Worm (Caenorhabditis elegans): ENCODE measurements around the gene swan-1.
A peak's percentile ranks its signal among the peaks of the same experiment; 100 is the strongest.

swan-1 gene

DNA sequence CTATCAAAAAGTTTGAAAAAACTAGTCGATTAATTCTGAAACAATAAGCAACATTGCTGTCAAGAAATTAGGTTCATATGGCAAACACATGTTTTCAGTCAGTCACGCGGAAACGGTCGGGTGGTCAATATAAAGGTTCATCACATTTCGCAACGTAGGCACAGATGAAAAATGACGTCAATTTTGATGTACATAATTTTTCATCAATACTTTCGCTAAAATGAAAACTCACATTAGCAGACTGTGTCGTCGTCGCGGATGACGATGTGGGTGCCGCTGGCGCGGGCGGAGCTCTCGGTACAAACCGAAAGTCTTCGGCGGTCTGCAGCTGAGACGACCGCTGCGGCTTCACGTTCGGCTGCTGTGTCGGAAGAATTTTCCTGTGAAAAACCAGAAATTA is 3.1 kb downstream of the swan-1 start, which contains the start of gene swan-2:
Gene swan-2 (minus strand): TSS at position 380 of the 400 bp plus-strand sequence.
- TF ChIP-seq nhr-71 (tag; optimal IDR thresholded peaks at IDR 0.05) (peak; percentile 10), nhr-20 (tag; optimal IDR thresholded peaks at IDR 0.05) (no peak), nhr-85 (tag) (peak; percentile 65), C04F5.9 (tag; optimal IDR thresholded peaks at IDR 0.05) (no peak), lin-35 (GFP tag; optimal IDR thresholded peaks at IDR 0.05) (peak in 1 of 2 experiments; percentile 70), efl-1 (optimal IDR thresholded peaks at IDR 0.05) (no peak), efl-1 (GFP tag; optimal IDR thresholded peaks at IDR 0.05 in 1 of 2) (peak in 1 of 2 experiments; percentile 88), snu-23 (GFP tag; optimal IDR thresholded peaks at IDR 0.05) (peak; percentile 3), mep-1 (tag; optimal IDR thresholded peaks at IDR 0.05) (no peak), fkh-4 (tag; optimal IDR thresholded peaks at IDR 0.05; ENCODE audit: borderline replicate concordance) (peak; percentile 5), ets-5 (GFP tag; IDR thresholded peaks at IDR 0.05) (no peak), fkh-10 (GFP tag; optimal IDR thresholded peaks at IDR 0.05) (no peak), ztf-4 (tag; optimal IDR thresholded peaks at IDR 0.05) (no peak), skn-1 (tag; optimal IDR thresholded peaks at IDR 0.05) (no peak), dsc-1 (tag; optimal IDR thresholded peaks at IDR 0.05) (peak; percentile 60), mef-2 (tag; optimal IDR thresholded peaks at IDR 0.05) (no peak)

DNA sequence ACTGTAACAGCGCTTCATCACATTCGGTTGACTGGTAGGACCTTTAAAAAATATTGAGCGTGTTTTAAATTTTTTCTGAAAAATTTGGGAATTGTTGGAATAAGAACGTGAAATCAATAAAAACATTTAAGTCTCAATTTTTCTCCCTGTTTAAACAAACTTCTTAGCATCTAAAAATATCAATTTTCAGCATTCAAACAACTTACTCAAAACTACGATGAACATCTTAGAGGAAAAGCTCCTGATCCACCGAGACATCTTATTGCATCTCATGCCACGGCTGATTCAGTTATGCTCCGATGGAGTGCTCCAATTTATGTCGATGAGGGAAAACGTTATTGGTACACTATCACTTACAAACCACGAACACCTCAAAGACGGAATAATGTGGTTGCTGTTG is 7.8 kb downstream of the swan-1 start:
- no peak for TF ChIP-seq nhr-237 (tag; optimal IDR thresholded peaks at IDR 0.05)
- TF ChIP-seq F16B12.6 (tag; optimal IDR thresholded peaks at IDR 0.05): no peak
- no peak for TF ChIP-seq dsc-1 (tag; optimal IDR thresholded peaks at IDR 0.05)
- no peak for TF ChIP-seq nhr-19 (GFP tag; conservative IDR thresholded peaks at IDR 0.05)
- TF ChIP-seq lin-14 (GFP tag; optimal IDR thresholded peaks at IDR 0.05): no peak
- TF ChIP-seq ztf-11 (tag; optimal IDR thresholded peaks at IDR 0.05): no peak

DNA sequence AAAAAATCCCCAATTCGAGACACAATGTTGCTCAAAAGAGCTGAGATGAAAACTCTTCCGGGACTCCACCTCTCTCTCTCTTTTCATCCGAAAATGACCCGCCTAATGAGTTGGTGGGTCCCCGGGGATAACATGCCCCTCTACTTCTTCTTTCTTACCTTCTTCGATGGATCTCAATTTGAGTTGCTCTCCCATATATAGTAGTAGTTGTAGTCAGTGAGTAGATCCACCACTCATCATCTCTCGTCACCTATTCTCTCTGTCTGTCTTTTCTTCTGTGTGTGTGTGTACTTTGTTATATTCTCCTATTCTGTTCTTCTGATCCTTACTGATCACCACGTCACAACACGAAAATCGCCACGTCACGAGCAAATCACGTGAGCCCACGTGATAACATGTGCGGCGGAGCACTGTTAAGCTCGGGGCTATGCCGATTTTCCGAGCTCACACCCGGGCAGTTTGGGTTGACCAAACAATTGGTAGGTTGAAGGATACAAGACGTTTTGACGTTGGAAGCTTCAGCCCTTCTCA is 10.7 kb downstream of the swan-1 start, which contains the start of gene twk-32:
Gene twk-32 (plus strand): TSS at position 396 of the 531 bp plus-strand sequence.
- peak; percentile 29; the same call in 1 of the 2 replicates for TF ChIP-seq nhr-19 (GFP tag; conservative IDR thresholded peaks at IDR 0.05)
- peak; percentile 13 for TF ChIP-seq lir-3 (tag; optimal IDR thresholded peaks at IDR 0.05; ENCODE audit: poor library complexity)
- TF ChIP-seq egl-13 (tag; optimal IDR thresholded peaks at IDR 0.05): no peak
- TF ChIP-seq ama-1 (optimal IDR thresholded peaks at IDR 0.05): no peak
- peak; percentile 23 for TF ChIP-seq nhr-71 (tag; optimal IDR thresholded peaks at IDR 0.05)
- TF ChIP-seq lin-14 (GFP tag; optimal IDR thresholded peaks at IDR 0.05): peak; percentile 17
- TF ChIP-seq pax-3 (tag; optimal IDR thresholded peaks at IDR 0.05): peak; percentile 48
- peak; percentile 25 for TF ChIP-seq nhr-20 (tag; optimal IDR thresholded peaks at IDR 0.05)
- peak; percentile 2 for TF ChIP-seq snu-23 (GFP tag; optimal IDR thresholded peaks at IDR 0.05)
- no peak for TF ChIP-seq Y116A8C.19 (tag; optimal IDR thresholded peaks at IDR 0.05; ENCODE audit: borderline replicate concordance)

DNA sequence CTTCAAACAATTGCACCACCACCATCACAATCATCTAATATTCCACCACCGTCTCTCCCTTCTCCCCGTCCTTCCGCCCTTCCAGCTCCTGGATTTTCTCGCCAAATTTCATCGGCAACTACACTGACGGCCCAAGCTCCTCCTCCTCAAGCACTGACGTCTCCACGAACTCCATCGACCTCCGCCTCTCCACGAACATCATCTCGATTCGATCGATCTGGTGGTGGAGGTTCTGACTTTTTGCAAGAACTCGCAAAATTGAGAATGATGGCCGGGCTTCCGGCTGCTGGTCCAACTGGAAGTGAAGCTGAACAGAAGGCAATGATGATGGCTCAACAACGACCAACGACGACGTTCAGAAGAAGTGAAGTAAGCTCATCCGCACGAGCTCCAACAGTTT is 13.0 kb downstream of the swan-1 start:
- no peak for TF ChIP-seq vab-15 (tag; optimal IDR thresholded peaks at IDR 0.05)
- TF ChIP-seq pqm-1 (tag; optimal IDR thresholded peaks at IDR 0.05): no peak
- no peak for TF ChIP-seq grh-1 (GFP tag; IDR thresholded peaks at IDR 0.05)
- TF ChIP-seq snu-23 (GFP tag; optimal IDR thresholded peaks at IDR 0.05): no peak
- no peak for TF ChIP-seq xbp-1 (tag; optimal IDR thresholded peaks at IDR 0.05)
- no peak for TF ChIP-seq nhr-237 (tag; optimal IDR thresholded peaks at IDR 0.05)

DNA sequence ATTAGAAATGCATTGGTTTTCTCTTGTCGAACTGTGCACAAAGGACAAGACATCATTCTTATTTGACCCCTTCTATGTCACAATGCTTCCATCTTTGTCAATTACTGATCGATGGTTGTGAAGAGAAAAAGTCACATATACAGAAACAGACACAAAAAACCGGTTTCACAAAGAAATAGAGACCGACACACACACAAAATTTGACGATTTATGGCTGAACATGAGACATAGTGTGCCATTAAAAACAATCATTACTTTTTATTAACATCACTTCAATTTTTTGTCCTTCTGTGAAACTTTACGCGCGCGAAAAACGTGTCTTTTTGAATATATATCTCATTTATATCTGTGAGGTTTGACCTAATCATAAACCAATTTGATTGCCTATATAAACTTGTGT is 16.5 kb downstream of the swan-1 start:
- TF ChIP-seq sptf-1 (tag; optimal IDR thresholded peaks at IDR 0.05): no peak
- peak in 2 of 6 experiments; percentile 54 to 67 for TF ChIP-seq elt-3 (tag; optimal IDR thresholded peaks at IDR 0.05)
- TF ChIP-seq snu-23 (GFP tag; optimal IDR thresholded peaks at IDR 0.05): peak; percentile 75
- TF ChIP-seq fkh-8 (tag; optimal IDR thresholded peaks at IDR 0.05): no peak
- no peak for TF ChIP-seq nhr-77 (tag; optimal IDR thresholded peaks at IDR 0.05)
- TF ChIP-seq nhr-85 (tag): peak; percentile 93
- TF ChIP-seq snpc-4 (tag; optimal IDR thresholded peaks at IDR 0.05): no peak
- peak in 1 of 2 experiments; percentile 58 for TF ChIP-seq lsy-2 (tag; optimal IDR thresholded peaks at IDR 0.05)
- TF ChIP-seq rnt-1 (tag; optimal IDR thresholded peaks at IDR 0.05): no peak
- peak; percentile 91 for TF ChIP-seq grh-1 (GFP tag; IDR thresholded peaks at IDR 0.05)
- TF ChIP-seq vab-15 (tag; optimal IDR thresholded peaks at IDR 0.05): peak; percentile 32
- TF ChIP-seq dpl-1 (GFP tag; optimal IDR thresholded peaks at IDR 0.05): peak in 2 of 3 experiments; percentile 30 to 42
- TF ChIP-seq ceh-90 (tag; optimal IDR thresholded peaks at IDR 0.05): no peak
- peak; percentile 20 for TF ChIP-seq tbx-2 (tag; optimal IDR thresholded peaks at IDR 0.05)
- TF ChIP-seq aha-1 (tag; optimal IDR thresholded peaks at IDR 0.05): no peak
- peak; percentile 41; the same call in 1 of the 2 replicates for TF ChIP-seq nhr-19 (GFP tag; conservative IDR thresholded peaks at IDR 0.05)
- no peak for TF ChIP-seq isw-1 (GFP tag; IDR thresholded peaks at IDR 0.05)
- TF ChIP-seq nhr-47 (tag; optimal IDR thresholded peaks at IDR 0.05): no peak
- TF ChIP-seq nhr-12 (tag; optimal IDR thresholded peaks at IDR 0.05): no peak
- TF ChIP-seq mef-2 (tag; optimal IDR thresholded peaks at IDR 0.05): no peak
- TF ChIP-seq ztf-11 (tag; optimal IDR thresholded peaks at IDR 0.05): peak in 1 of 2 experiments; percentile 25
- TF ChIP-seq blmp-1 (tag; optimal IDR thresholded peaks at IDR 0.05): peak; percentile 54
